Fruit fly (Drosophila melanogaster) whole organism, wandering third instar larva: ENCODE measurements around the gene Nufip.

Source experiments
- OdsH ChIP-seq: fragments of 200-800 bp; sonication (Bioruptor generic); optimal IDR thresholded peaks from 2 replicates; lab custom pipeline; 2016; ENCODE audit warnings: missing biosample characterization, mild to moderate bottlenecking, missing genetic modification characterization
- ey ChIP-seq: fragments of 200-800 bp; sonication (Bioruptor generic); optimal IDR thresholded peaks from 2 replicates; lab custom pipeline; 2016; ENCODE audit warnings: missing biosample characterization, missing genetic modification characterization
- fru ChIP-seq: fragments of 200-800 bp; sonication (Bioruptor generic); optimal IDR thresholded peaks from 3 replicates; lab custom pipeline; 2016; ENCODE audit warnings: missing biosample characterization, mild to moderate bottlenecking, missing genetic modification characterization
- lola ChIP-seq: fragments of >200 bp; optimal IDR thresholded peaks from 2 replicates; lab custom pipeline; 2017; ENCODE audit warnings: missing biosample characterization, missing genetic modification characterization
- psq ChIP-seq: fragments of 200-800 bp; sonication (Bioruptor generic); optimal IDR thresholded peaks from 3 replicates; lab custom pipeline; 2017; ENCODE audit warnings: missing biosample characterization, mild to moderate bottlenecking, missing genetic modification characterization, moderate library complexity
- usp ChIP-seq: fragments of >200 bp; optimal IDR thresholded peaks from 2 replicates; lab custom pipeline; 2017; ENCODE audit warnings: missing biosample characterization, missing genetic modification characterization

DNA sequence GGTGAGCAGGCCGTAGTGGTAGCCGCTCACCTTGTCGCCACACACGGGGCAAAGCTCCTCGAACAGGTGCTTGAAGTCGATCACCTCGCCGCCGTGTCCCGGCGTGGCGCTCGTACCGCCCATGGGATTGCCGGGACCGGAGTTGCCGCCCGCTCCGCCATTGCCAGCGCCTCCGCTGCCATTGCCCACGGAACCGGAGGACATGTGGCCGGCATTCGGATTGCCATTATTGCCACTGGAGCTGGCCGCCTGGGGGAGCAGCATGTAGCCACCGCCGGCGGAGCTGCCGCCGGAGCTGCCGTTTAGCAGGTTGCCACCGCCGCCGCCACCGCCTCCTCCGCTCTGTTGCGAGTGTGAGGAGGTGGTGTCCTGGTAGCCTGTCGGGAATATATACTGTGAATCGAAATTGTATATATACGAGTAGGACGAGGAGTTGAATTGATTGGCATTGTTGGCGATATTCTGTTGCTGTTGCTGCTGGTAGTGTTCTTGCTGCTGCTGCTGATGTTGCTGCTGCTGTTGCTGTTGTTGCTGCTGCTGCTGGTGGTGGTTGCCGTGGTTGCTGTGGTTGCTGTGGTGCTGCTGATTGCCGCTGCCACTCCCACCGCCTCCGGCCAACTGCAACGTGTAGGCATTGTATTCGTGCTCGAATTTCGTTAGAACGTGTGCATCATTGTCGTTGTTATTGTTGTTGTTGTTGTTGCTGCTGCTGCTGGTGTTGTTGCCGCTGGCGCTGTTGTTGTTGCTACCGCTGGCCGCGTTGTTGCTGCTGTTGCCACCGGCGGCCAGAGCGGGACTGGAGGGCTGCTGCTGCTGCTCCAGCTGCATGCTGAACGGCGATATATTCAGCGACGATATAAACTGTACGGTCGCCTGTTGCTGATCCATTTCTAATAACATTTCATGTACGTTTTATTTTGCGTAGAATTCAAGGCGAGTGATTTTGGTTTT, 15.6 kb upstream of the Nufip start:
- no peak for TF ChIP-seq ey
- TF ChIP-seq usp = no peak
- TF ChIP-seq OdsH (GFP tag; lab: Kevin White, UChicago) = no peak
- TF ChIP-seq fru = no peak
- no peak for TF ChIP-seq psq (GFP tag; lab: Kevin White, UChicago)
- TF ChIP-seq lola (GFP tag; lab: Kevin White, UChicago) = no peak
